Worm (Caenorhabditis elegans) whole organism, L4/young adult: ENCODE measurements around the gene ctsa-3.2.

ENCODE experiments used
- dao-5 ChIP-seq: sonication (generic microtip); optimal IDR thresholded peaks from 2 replicates; lab custom pipeline; 2016; ENCODE audit warnings: missing genotype, missing genetic modification characterization, moderate library complexity, missing compliant biosample characterization
- him-1 ChIP-seq: sonication (generic microtip); optimal IDR thresholded peaks from 2 replicates; lab custom pipeline; 2016; ENCODE audit warnings: missing genotype, missing genetic modification reagents, missing genetic modification characterization, missing compliant biosample characterization

ce11 chrII:9880826-9881225, 5.8 kb downstream of the ctsa-3.2 start, which contains the start of gene C08H9.15:
- TF ChIP-seq him-1 (tag; lab: Kevin White, UChicago), result no peak
- no peak for TF ChIP-seq dao-5 (tag; lab: Kevin White, UChicago)
